Worm (Caenorhabditis elegans) whole organism, early embryonic: ENCODE data around the gene F10D2.8.

Experiments used
- B0310.2 ChIP-seq: sonication (generic microtip); optimal IDR thresholded peaks from 2 replicates; lab custom pipeline; 2016; ENCODE audit warnings: mild to moderate bottlenecking, missing genetic modification characterization, missing compliant biosample characterization
- ama-1 ChIP-seq: fragments of 150-350 bp; optimal IDR thresholded peaks from 2 replicates; lab custom pipeline; 2014
- ceh-13 ChIP-seq: fragments of 200-800 bp; sonication (Bioruptor generic); optimal IDR thresholded peaks from 2 replicates; lab custom pipeline; 2018; ENCODE audit warnings: mild to moderate bottlenecking, missing genetic modification characterization, missing compliant biosample characterization
- ceh-36 ChIP-seq: sonication (generic microtip); optimal IDR thresholded peaks from 2 replicates; lab custom pipeline; 2016; ENCODE audit warnings: missing genetic modification characterization, inconsistent platforms, missing compliant biosample characterization
- hmbx-1 ChIP-seq: sonication (generic microtip); optimal IDR thresholded peaks from 2 replicates; lab custom pipeline; 2016; ENCODE audit warnings: mild to moderate bottlenecking, missing genetic modification characterization, missing compliant biosample characterization
- hmg-4 ChIP-seq: fragments of 200-800 bp; sonication (Bioruptor generic); optimal IDR thresholded peaks from 2 replicates; lab custom pipeline; 2018; ENCODE audit warnings: mild to moderate bottlenecking, missing genetic modification characterization, missing compliant biosample characterization
- pes-1 ChIP-seq: fragments of 200-800 bp; sonication (Bioruptor generic); IDR thresholded peaks from 2 replicates; pipeline ENCODE4 v1.3.6; 2022; ENCODE audit warnings: missing genetic modification reagents, missing genetic modification characterization, missing compliant biosample characterization
- scrt-1 ChIP-seq: fragments of 200-800 bp; sonication (Bioruptor generic); IDR thresholded peaks from 2 replicates; pipeline ENCODE4 v1.3.6; 2022; ENCODE audit warnings: missing genetic modification characterization, missing compliant biosample characterization

DNA sequence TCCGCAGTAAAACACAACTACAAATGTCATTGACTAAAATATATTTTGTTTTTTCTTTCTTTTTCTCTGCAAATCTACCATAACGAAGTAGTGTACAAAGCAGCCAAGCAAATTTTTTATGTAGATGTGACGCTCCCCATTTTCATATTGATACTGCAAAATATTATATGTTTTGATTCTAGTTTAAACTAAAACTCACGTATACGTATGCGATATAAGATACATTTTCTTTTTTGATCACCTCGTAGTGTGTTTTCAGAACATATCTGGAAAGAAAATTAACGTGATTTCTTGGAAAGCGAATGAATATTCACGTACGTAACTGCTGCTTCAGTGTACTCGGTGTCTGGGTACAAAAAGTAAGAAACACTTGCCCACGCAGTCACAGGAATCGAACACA is 13.7 kb downstream of the F10D2.8 start:
- TF ChIP-seq pes-1 (no peak), ama-1 (no peak), ceh-36 (tag; lab: Kevin White, UChicago) (no peak), B0310.2 (no peak), ceh-13 (GFP tag; lab: Kevin White, UChicago) (no peak), hmbx-1 (no peak), hmg-4 (GFP tag; lab: Kevin White, UChicago) (no peak), scrt-1 (GFP tag; lab: Robert Waterston, UW) (no peak)
